Fruit fly (Drosophila melanogaster) whole organism, embryonic: Measurements from ENCODE around the gene Rai1.
A peak's percentile ranks its signal among the peaks of the same experiment; 100 is the strongest.

ENCODE experiments used
- Adf1 ChIP-seq: fragments of 200-800 bp; sonication (Bioruptor generic); IDR thresholded peaks from 2 replicates; pipeline ENCODE4 v1.3.6; 2022; ENCODE audit warnings: missing biosample characterization, missing genetic modification characterization
- BEAF-32 ChIP-seq: fragments of 200-800 bp; sonication (Bioruptor generic); optimal IDR thresholded peaks from 3 replicates; lab custom pipeline; 2017; ENCODE audit warnings: missing biosample characterization, missing genetic modification characterization, mild to moderate bottlenecking, moderate library complexity, missing genetic modification reagents
- CG10267 ChIP-seq: fragments of 200-800 bp; sonication (Bioruptor generic); optimal IDR thresholded peaks from 2 replicates; lab custom pipeline; 2018; ENCODE audit warnings: missing biosample characterization, mild to moderate bottlenecking, missing genetic modification characterization, moderate library complexity
- CG11695 ChIP-seq: fragments of 200-800 bp; sonication (Bioruptor generic); IDR thresholded peaks from 3 replicates; pipeline ENCODE4 v1.3.6; 2022; ENCODE audit warnings: missing biosample characterization, missing genetic modification characterization
- CG13287 ChIP-seq: fragments of 200-800 bp; sonication (Bioruptor generic); IDR thresholded peaks from 2 replicates; pipeline ENCODE4 v1.3.6; 2022; ENCODE audit warnings: missing biosample characterization, missing genetic modification characterization; ENCODE audit not compliant: partially characterized antibody
- CG14667 ChIP-seq: fragments of 200-800 bp; sonication (Bioruptor generic); IDR thresholded peaks from 2 replicates; pipeline ENCODE4 v1.3.6; 2022; ENCODE audit warnings: missing biosample characterization, missing genetic modification characterization
- CG17802 ChIP-seq: fragments of 200-800 bp; sonication (Bioruptor generic); optimal IDR thresholded peaks from 2 replicates; lab custom pipeline; 2018; ENCODE audit warnings: missing biosample characterization, mild to moderate bottlenecking, missing genetic modification characterization, moderate library complexity
- CG18011 ChIP-seq: fragments of 200-800 bp; sonication (Bioruptor generic); optimal IDR thresholded peaks from 2 replicates; lab custom pipeline; 2017; ENCODE audit warnings: missing biosample characterization, missing genetic modification characterization, mild to moderate bottlenecking, moderate library complexity, missing genotype
- CG2199 ChIP-seq: fragments of 200-800 bp; sonication (Bioruptor generic); IDR thresholded peaks from 3 replicates; pipeline ENCODE4 v1.3.6; 2022; ENCODE audit warnings: missing biosample characterization, missing genetic modification characterization
- CG2875 ChIP-seq: fragments of 200-800 bp; sonication (Bioruptor generic); optimal IDR thresholded peaks from 2 replicates; lab custom pipeline; 2017; ENCODE audit warnings: missing biosample characterization, mild to moderate bottlenecking, missing genetic modification characterization, missing genetic modification reagents
- CG3726 ChIP-seq: fragments of 200-800 bp; sonication (Bioruptor generic); IDR thresholded peaks from 3 replicates; pipeline ENCODE4, ENCODE4 v1.3.6; 2022; ENCODE audit warnings: missing biosample characterization, missing genetic modification characterization
- CG42726 ChIP-seq: fragments of 200-800 bp; sonication (Bioruptor generic); IDR thresholded peaks from 2 replicates; pipeline ENCODE4 v1.3.6; 2022; ENCODE audit warnings: missing biosample characterization, missing genetic modification characterization; ENCODE audit not compliant: partially characterized antibody
- CG4854 ChIP-seq: fragments of 200-800 bp; sonication (Bioruptor generic); optimal IDR thresholded peaks from 2 replicates; lab custom pipeline; 2016; ENCODE audit warnings: missing biosample characterization, missing genetic modification characterization, inconsistent platforms
- CG6175 ChIP-seq: fragments of 200-800 bp; sonication (Bioruptor generic); IDR thresholded peaks from 3 replicates; pipeline ENCODE4 v1.3.6; 2022; ENCODE audit warnings: missing biosample characterization, missing genetic modification characterization
- CG6689 ChIP-seq: fragments of 200-800 bp; sonication (Bioruptor generic); IDR thresholded peaks from 2 replicates; pipeline ENCODE4 v1.3.6; 2022; ENCODE audit warnings: missing biosample characterization, missing genetic modification characterization
- CG6791 ChIP-seq: fragments of 200-800 bp; sonication (Bioruptor generic); IDR thresholded peaks from 3 replicates; pipeline ENCODE4 v1.3.6; 2022; ENCODE audit warnings: missing biosample characterization, missing genetic modification characterization; ENCODE audit not compliant: partially characterized antibody
- CG6854 ChIP-seq: fragments of 200-800 bp; sonication (Bioruptor generic); optimal IDR thresholded peaks from 3 replicates; lab custom pipeline; 2017; ENCODE audit warnings: missing biosample characterization, mild to moderate bottlenecking, missing genetic modification characterization
- CG7357 ChIP-seq: fragments of 200-800 bp; sonication (Bioruptor generic); IDR thresholded peaks from 3 replicates; pipeline ENCODE4 v1.3.6; 2022; ENCODE audit warnings: missing biosample characterization, missing genetic modification characterization
- CG7928 ChIP-seq: fragments of 200-800 bp; sonication (Bioruptor generic); optimal IDR thresholded peaks from 2 replicates; lab custom pipeline; 2017; ENCODE audit warnings: missing biosample characterization, mild to moderate bottlenecking, missing genetic modification characterization
- CG9727 ChIP-seq: fragments of 200-800 bp; sonication (Bioruptor generic); optimal IDR thresholded peaks from 3 replicates; lab custom pipeline; 2017; ENCODE audit warnings: missing biosample characterization, mild to moderate bottlenecking, missing genetic modification characterization
- CG9932 ChIP-seq: fragments of 200-800 bp; sonication (Bioruptor generic); IDR thresholded peaks from 2 replicates; pipeline ENCODE4 v1.3.6; 2022; ENCODE audit warnings: missing biosample characterization, missing genetic modification characterization
- Fer3 ChIP-seq: fragments of 200-800 bp; sonication (Bioruptor generic); optimal IDR thresholded peaks from 2 replicates; lab custom pipeline; 2018; ENCODE audit warnings: missing biosample characterization, mild to moderate bottlenecking, missing genetic modification characterization, moderate library complexity
- Hey ChIP-seq: fragments of 200-800 bp; sonication (Bioruptor generic); optimal IDR thresholded peaks from 3 replicates; lab custom pipeline; 2018; ENCODE audit warnings: missing biosample characterization, mild to moderate bottlenecking, missing genetic modification characterization
- Hmr ChIP-seq: fragments of 200-800 bp; sonication (Bioruptor generic); optimal IDR thresholded peaks from 3 replicates; lab custom pipeline; 2017; ENCODE audit warnings: mild to moderate bottlenecking, missing biosample characterization, missing genetic modification reagents, missing genetic modification characterization
- Lim3 ChIP-seq: fragments of 200-800 bp; sonication (Bioruptor generic); IDR thresholded peaks from 2 replicates; pipeline ENCODE4 v1.3.6; 2022; ENCODE audit warnings: missing biosample characterization, missing genetic modification characterization
- MESR4 ChIP-seq: fragments of 200-800 bp; sonication (Bioruptor generic); optimal IDR thresholded peaks from 2 replicates; lab custom pipeline; 2018; ENCODE audit warnings: missing biosample characterization, mild to moderate bottlenecking, missing genetic modification characterization, moderate library complexity
- Myb ChIP-seq: fragments of 200-800 bp; sonication (Bioruptor generic); optimal IDR thresholded peaks from 2 replicates; lab custom pipeline; 2016; ENCODE audit warnings: missing biosample characterization, missing genetic modification characterization
- NK7.1 ChIP-seq: fragments of 200-800 bp; sonication (Bioruptor generic); optimal IDR thresholded peaks from 3 replicates; lab custom pipeline; 2016; ENCODE audit warnings: missing biosample characterization, missing genetic modification characterization
- Nf-YA ChIP-seq: fragments of 200-800 bp; sonication (Bioruptor generic); IDR thresholded peaks from 2 replicates; pipeline ENCODE4 v1.3.6; 2022; ENCODE audit warnings: missing biosample characterization, missing genetic modification characterization
- Ravus ChIP-seq: fragments of 200-800 bp; sonication (Bioruptor generic); IDR thresholded peaks from 2 replicates; pipeline ENCODE4 v1.3.6; 2022; ENCODE audit warnings: missing biosample characterization, missing genetic modification characterization
- Scr ChIP-seq: fragments of 200-800 bp; sonication (Bioruptor generic); IDR thresholded peaks from 2 replicates; pipeline ENCODE4 v1.3.6; 2022; ENCODE audit warnings: missing biosample characterization, missing genetic modification characterization; ENCODE audit not compliant: partially characterized antibody
- abd-A ChIP-seq: fragments of 200-800 bp; sonication (Bioruptor generic); optimal IDR thresholded peaks from 3 replicates; lab custom pipeline; 2019; ENCODE audit warnings: missing biosample characterization, mild to moderate bottlenecking, missing genetic modification characterization, moderate library complexity
- corto ChIP-seq: fragments of 200-800 bp; sonication (Bioruptor generic); optimal IDR thresholded peaks from 2 replicates; lab custom pipeline; 2016; ENCODE audit warnings: missing biosample characterization, mild to moderate bottlenecking, missing genetic modification characterization, moderate library complexity
- disco-r ChIP-seq: fragments of 200-800 bp; sonication (Bioruptor generic); optimal IDR thresholded peaks from 2 replicates; lab custom pipeline; 2016; ENCODE audit warnings: missing biosample characterization, missing genetic modification characterization
- dmrt11E ChIP-seq: fragments of 200-800 bp; sonication (Bioruptor generic); optimal IDR thresholded peaks from 3 replicates; lab custom pipeline; 2018; ENCODE audit warnings: missing biosample characterization, mild to moderate bottlenecking, missing genetic modification characterization, moderate library complexity
- exex ChIP-seq: fragments of 200-800 bp; sonication (Bioruptor generic); optimal IDR thresholded peaks from 4 replicates; lab custom pipeline; 2018; ENCODE audit warnings: missing biosample characterization, mild to moderate bottlenecking, missing genetic modification characterization, moderate library complexity
- fd102C ChIP-seq: fragments of 200-800 bp; sonication (Bioruptor generic); optimal IDR thresholded peaks from 2 replicates; lab custom pipeline; 2018; ENCODE audit warnings: missing biosample characterization, mild to moderate bottlenecking, missing genetic modification characterization, moderate library complexity
- grau ChIP-seq: fragments of 200-800 bp; optimal IDR thresholded peaks from 3 replicates; lab custom pipeline; 2019; ENCODE audit warnings: missing biosample characterization, mild to moderate bottlenecking, missing genetic modification characterization, moderate library complexity
- gsb-n ChIP-seq: fragments of 200-800 bp; sonication (Bioruptor generic); optimal IDR thresholded peaks from 3 replicates; lab custom pipeline; 2018; ENCODE audit warnings: missing biosample characterization, mild to moderate bottlenecking, missing genetic modification characterization
- hbn ChIP-seq: fragments of 200-800 bp; sonication (Bioruptor generic); IDR thresholded peaks from 2 replicates; pipeline ENCODE4 v1.3.6; 2022; ENCODE audit warnings: missing biosample characterization, missing genetic modification characterization; ENCODE audit not compliant: partially characterized antibody
- her ChIP-seq: fragments of 200-800 bp; sonication (Bioruptor generic); optimal IDR thresholded peaks from 2 replicates; lab custom pipeline; 2016; ENCODE audit warnings: missing biosample characterization, missing genetic modification characterization
- lola ChIP-seq, 3 experiments: fragments of >200 bp in 2 of 3; fragments of 200-800 bp in 1 of 3; sonication (Bioruptor generic) in 1 of 3; optimal IDR thresholded peaks; 2 replicates each; lab custom pipeline; 2017 to 2019; ENCODE audit warnings: missing biosample characterization in 3 of 3, missing genetic modification characterization in 3 of 3, mild to moderate bottlenecking in 1 of 3, moderate library complexity in 1 of 3
- nerfin-1 ChIP-seq: fragments of 200-800 bp; sonication (Bioruptor generic); optimal IDR thresholded peaks from 3 replicates; lab custom pipeline; 2019; ENCODE audit warnings: missing biosample characterization, mild to moderate bottlenecking, missing genetic modification characterization, moderate library complexity
- prd ChIP-seq, 3 experiments: fragments of >200 bp in 2 of 3; fragments of 200-800 bp in 1 of 3; sonication (Bioruptor generic) in 1 of 3; optimal IDR thresholded peaks in 2 of 3; IDR thresholded peaks in 1 of 3; 2 replicates in 2 of 3; 3 replicates in 1 of 3; pipeline versions ENCODE4 v1.3.6 to Lab custom; 2017 to 2022; ENCODE audit warnings: missing biosample characterization in 1 of 3, missing genetic modification characterization in 1 of 3
- pum ChIP-seq: fragments of 200-800 bp; sonication (Bioruptor generic); optimal IDR thresholded peaks from 2 replicates; lab custom pipeline; 2016; ENCODE audit warnings: missing biosample characterization, missing genetic modification characterization
- row ChIP-seq: fragments of 200-800 bp; sonication (Bioruptor generic); IDR thresholded peaks from 3 replicates; pipeline ENCODE4 v1.3.6; 2022; ENCODE audit warnings: missing biosample characterization, missing genetic modification characterization
- sim ChIP-seq: fragments of 200-800 bp; sonication (Bioruptor generic); IDR thresholded peaks from 2 replicates; pipeline ENCODE4 v1.3.6; 2022; ENCODE audit warnings: missing biosample characterization, missing genetic modification characterization
- vvl ChIP-seq: fragments of 200-800 bp; sonication (Bioruptor generic); IDR thresholded peaks from 2 replicates; pipeline ENCODE4 v1.3.6; 2022; ENCODE audit warnings: missing biosample characterization, missing genetic modification characterization
- wdn ChIP-seq: fragments of 200-800 bp; sonication (Bioruptor generic); IDR thresholded peaks from 2 replicates; pipeline ENCODE4 v1.3.6; 2022; ENCODE audit warnings: missing biosample characterization, missing genetic modification characterization
- z ChIP-seq: fragments of 200-800 bp; sonication (Bioruptor generic); IDR thresholded peaks from 3 replicates; pipeline ENCODE4 v1.3.6; 2022; ENCODE audit warnings: missing biosample characterization, missing genetic modification characterization

Gene Rai1

dm6 chrX:16822080-16822479, 18.9 kb upstream of the Rai1 start (continued):
- TF ChIP-seq sim (GFP tag; lab: Robert Waterston, UW) = no peak
- no peak for TF ChIP-seq CG42726 (GFP tag; lab: Robert Waterston, UW)
- no peak for TF ChIP-seq exex (tag; lab: Kevin White, UChicago)
- TF ChIP-seq Lim3 (GFP tag; lab: Robert Waterston, UW) = no peak
- TF ChIP-seq CG13287 (GFP tag; lab: Robert Waterston, UW) = no peak
- no peak for TF ChIP-seq MESR4
- no peak for TF ChIP-seq Hey
- no peak for TF ChIP-seq NK7.1 (GFP tag; lab: Kevin White, UChicago)
- TF ChIP-seq hbn (GFP tag; lab: Robert Waterston, UW) = no peak
- TF ChIP-seq CG4854 (GFP tag; lab: Kevin White, UChicago) = no peak
- no peak for TF ChIP-seq Ravus
- TF ChIP-seq CG14667 = peak; percentile 37; the same call in 1 of the 2 replicates
- no peak for TF ChIP-seq CG18011 (GFP tag; lab: Kevin White, UChicago)
- TF ChIP-seq CG11695 (GFP tag; lab: Robert Waterston, UW) = peak; percentile 67
- no peak for TF ChIP-seq her (GFP tag; lab: Kevin White, UChicago)
- peak; percentile 17 for TF ChIP-seq CG2875 (GFP tag; lab: Kevin White, UChicago)
- TF ChIP-seq Adf1 (GFP tag; lab: Robert Waterston, UW) = no peak
- TF ChIP-seq CG17802 (tag; lab: Kevin White, UChicago) = no peak
- no peak for TF ChIP-seq BEAF-32 (GFP tag; lab: Kevin White, UChicago)
- TF ChIP-seq corto (GFP tag; lab: Kevin White, UChicago) = no peak
- TF ChIP-seq nerfin-1 (tag; lab: Kevin White, UChicago) = peak; percentile 1
- TF ChIP-seq dmrt11E = no peak
- peak; percentile 33 for TF ChIP-seq gsb-n (tag; lab: Kevin White, UChicago)
- peak; percentile 86 for TF ChIP-seq grau (tag; lab: Kevin White, UChicago)
- no peak for TF ChIP-seq Myb
- TF ChIP-seq Hmr (GFP tag; lab: Kevin White, UChicago) = peak; percentile 41
- TF ChIP-seq CG6854 (GFP tag; lab: Kevin White, UChicago) = no peak
- TF ChIP-seq row (GFP tag; lab: Robert Waterston, UW) = peak; percentile 83
- no peak for TF ChIP-seq disco-r (GFP tag; lab: Kevin White, UChicago)
- TF ChIP-seq CG3726 (GFP tag; lab: Robert Waterston, UW) = no peak
- peak in 1 of 3 experiments; percentile 4 for TF ChIP-seq lola (GFP tag; optimal IDR thresholded peaks at IDR 0.05; lab: Kevin White, UChicago)
- no peak for TF ChIP-seq CG2199 (GFP tag; lab: Robert Waterston, UW)
- TF ChIP-seq prd (optimal IDR thresholded peaks at IDR 0.05; lab: Kevin White, UChicago) = no peak
- TF ChIP-seq prd (GFP tag; IDR thresholded peaks at IDR 0.05; lab: Robert Waterston, UW) = peak; percentile 65
- TF ChIP-seq z (GFP tag; lab: Robert Waterston, UW) = no peak
- TF ChIP-seq Nf-YA = peak; percentile 42; the same call in 1 of the 2 replicates
- TF ChIP-seq vvl = peak; percentile 76
- no peak for TF ChIP-seq abd-A (tag; lab: Kevin White, UChicago)
- TF ChIP-seq Scr (GFP tag; lab: Robert Waterston, UW) = no peak
- no peak for TF ChIP-seq CG7928
- peak; percentile 30; the same call in 1 of the 2 replicates for TF ChIP-seq CG9932 (GFP tag; lab: Robert Waterston, UW)
- TF ChIP-seq pum (GFP tag; lab: Kevin White, UChicago) = no peak
- TF ChIP-seq CG9727 = no peak
- TF ChIP-seq CG6689 (GFP tag; lab: Robert Waterston, UW) = peak; percentile 68
- TF ChIP-seq Fer3 (tag; lab: Kevin White, UChicago) = peak; percentile 49
- no peak for TF ChIP-seq CG7357 (GFP tag; lab: Robert Waterston, UW)
- TF ChIP-seq wdn = no peak
- no peak for TF ChIP-seq fd102C (GFP tag; lab: Kevin White, UChicago)
- no peak for TF ChIP-seq CG6791 (GFP tag; lab: Robert Waterston, UW)
- no peak for TF ChIP-seq CG6175 (GFP tag; lab: Robert Waterston, UW)
- TF ChIP-seq CG10267 = peak; percentile 27
